Fruit fly (Drosophila melanogaster): ENCODE measurements around the gene SdhBL.

SdhBL gene

DNA sequence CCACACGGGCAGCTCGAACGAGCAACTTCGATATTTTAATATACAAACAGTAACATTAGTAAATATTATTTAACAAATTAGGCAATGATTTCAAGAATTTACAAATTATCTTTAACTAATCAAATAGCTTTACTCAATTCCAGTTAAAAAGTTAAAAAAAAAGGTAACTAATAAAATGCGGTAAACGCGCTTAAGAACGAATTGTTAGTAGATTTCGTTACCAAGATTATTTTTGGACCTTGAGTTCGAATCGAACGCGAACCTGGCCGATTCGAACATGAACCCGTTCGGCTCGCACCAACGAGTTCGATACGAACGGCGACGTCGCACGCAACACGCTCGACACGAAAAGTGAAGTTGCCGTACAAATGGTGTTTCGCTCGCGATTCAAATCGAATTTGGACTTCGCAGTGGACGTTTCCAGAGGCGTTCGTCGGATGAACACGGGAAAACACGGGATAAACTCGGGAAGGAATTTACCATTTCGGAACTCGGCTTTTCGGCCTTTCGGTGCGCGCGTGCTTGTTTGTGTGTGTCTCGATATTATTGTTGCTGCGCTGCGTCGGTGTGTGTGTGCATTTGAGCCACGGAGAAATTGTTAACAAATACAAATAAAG, 35.8 kb downstream of the SdhBL start, which contains the start of gene CG43759 (continued):
- TF ChIP-seq HLH54F (GFP tag; optimal IDR thresholded peaks at IDR 0.05) (no peak), CG2678 (tag; optimal IDR thresholded peaks at IDR 0.05) (no peak), sens (GFP tag) (peak; percentile 63), CG1529 (GFP tag; optimal IDR thresholded peaks at IDR 0.05) (no peak), sd (tag; optimal IDR thresholded peaks at IDR 0.05) (peak; percentile 70), CG1024 (GFP tag; IDR thresholded peaks at IDR 0.05) (no peak), CG10959 (GFP tag; IDR thresholded peaks at IDR 0.05) (no peak), CG17912 (GFP tag; optimal IDR thresholded peaks at IDR 0.05) (no peak), lbe (GFP tag; optimal IDR thresholded peaks at IDR 0.05) (no peak), CG31224 (GFP tag; IDR thresholded peaks at IDR 0.05) (no peak), zf30C (GFP tag; optimal IDR thresholded peaks at IDR 0.05) (no peak), CG5180 (GFP tag; optimal IDR thresholded peaks at IDR 0.05) (peak; percentile 99), sob (GFP tag; IDR thresholded peaks at IDR 0.05) (no peak), CG7745 (tag; optimal IDR thresholded peaks at IDR 0.05) (no peak), CG9215 (GFP tag; IDR thresholded peaks at IDR 0.05) (no peak), Pdp1 (GFP tag; optimal IDR thresholded peaks at IDR 0.05) (peak in 1 of 2 experiments; percentile 1), Atf6 (GFP tag; IDR thresholded peaks at IDR 0.05) (0 out of 2 replicates have a peak, but pooled peaks have one; percentile 10), Jarid2 (GFP tag; optimal IDR thresholded peaks at IDR 0.05) (peak; percentile 94), fd3F (GFP tag; optimal IDR thresholded peaks at IDR 0.05) (no peak), unpg (GFP tag; optimal IDR thresholded peaks at IDR 0.05) (peak; percentile 8), Abd-B (GFP tag; optimal IDR thresholded peaks at IDR 0.05) (no peak), lilli (GFP tag; optimal IDR thresholded peaks at IDR 0.05) (no peak), B-H2 (GFP tag; optimal IDR thresholded peaks at IDR 0.05) (no peak), sim (GFP tag; IDR thresholded peaks at IDR 0.05) (no peak), CG42726 (GFP tag; IDR thresholded peaks at IDR 0.05; ENCODE audit: partially characterized antibody) (peak; percentile 49; the same call in 1 of the 2 replicates), MTF-1 (GFP tag; optimal IDR thresholded peaks at IDR 0.05; ENCODE audit: borderline replicate concordance) (peak; percentile 39), h (optimal IDR thresholded peaks at IDR 0.05) (no peak), corto (GFP tag; optimal IDR thresholded peaks at IDR 0.05) (no peak), run (tag; optimal IDR thresholded peaks at IDR 0.05) (no peak), Neu2 (GFP tag; optimal IDR thresholded peaks at IDR 0.05; ENCODE audit: borderline replicate concordance) (peak; percentile 30), CG11560 (tag; IDR thresholded peaks at IDR 0.05) (no peak), so (GFP tag; IDR thresholded peaks at IDR 0.05) (no peak; the same call in 2 of the 3 replicates), zfh1 (GFP tag; IDR thresholded peaks at IDR 0.05) (no peak; the same call in 2 of the 3 replicates), CG2889 (GFP tag; IDR thresholded peaks at IDR 0.05) (no peak), CG1792 (GFP tag; optimal IDR thresholded peaks at IDR 0.05) (no peak), CG8359 (GFP tag; optimal IDR thresholded peaks at IDR 0.05; ENCODE audit: borderline replicate concordance) (peak; percentile 0), CG4707 (GFP tag; optimal IDR thresholded peaks at IDR 0.05) (no peak), tgo (GFP tag; IDR thresholded peaks at IDR 0.05) (no peak), CG8944 (GFP tag; optimal IDR thresholded peaks at IDR 0.05) (no peak), chm (GFP tag; IDR thresholded peaks at IDR 0.05) (peak; percentile 79), Meics (GFP tag; optimal IDR thresholded peaks at IDR 0.05) (peak; percentile 97), gro (GFP tag; optimal IDR thresholded peaks at IDR 0.05) (no peak), Ravus (GFP tag; IDR thresholded peaks at IDR 0.05) (no peak), abd-A (tag; optimal IDR thresholded peaks at IDR 0.05) (peak; percentile 43), CG13296 (GFP tag; optimal IDR thresholded peaks at IDR 0.05) (no peak), onecut (GFP tag; IDR thresholded peaks at IDR 0.05) (peak; percentile 41), Atf3 (GFP tag; optimal IDR thresholded peaks at IDR 0.05) (no peak), unc-4 (GFP tag; IDR thresholded peaks at IDR 0.05; ENCODE audit: partially characterized antibody) (no peak), fu2 (GFP tag; optimal IDR thresholded peaks at IDR 0.05) (no peak), CG11723 (GFP tag; optimal IDR thresholded peaks at IDR 0.05) (no peak)

All from whole organism, embryonic.